Fruit fly (Drosophila melanogaster) whole organism, prepupa: ENCODE results near the gene Cep97.

Source experiments
- Eip78C ChIP-seq: fragments of 200-800 bp; sonication (Bioruptor generic); peaks from one replicate; lab custom pipeline; 2016; ENCODE audit warnings: missing biosample characterization, missing genetic modification characterization
- Hr39 ChIP-seq: fragments of 200-800 bp; sonication (Bioruptor generic); optimal IDR thresholded peaks from 2 replicates; lab custom pipeline; 2016; ENCODE audit warnings: missing biosample characterization, missing genetic modification characterization
- Sox15 ChIP-seq: fragments of 200-800 bp; sonication (Bioruptor generic); optimal IDR thresholded peaks from 3 replicates; lab custom pipeline; 2016; ENCODE audit warnings: missing biosample characterization, missing genetic modification characterization
- salr ChIP-seq, 2 experiments: fragments of 200-800 bp; sonication (Bioruptor generic); optimal IDR thresholded peaks; 3 replicates each; lab custom pipeline; 2016 to 2018; ENCODE audit warnings: missing biosample characterization in 2 of 2, missing genetic modification characterization in 2 of 2, mild to moderate bottlenecking in 1 of 2
- ss ChIP-seq, 2 experiments: fragments of 200-800 bp; sonication (Bioruptor generic); optimal IDR thresholded peaks; 2 replicates in 1 of 2; 3 replicates in 1 of 2; lab custom pipeline; 2017 to 2018; ENCODE audit warnings: mild to moderate bottlenecking in 2 of 2, missing biosample characterization in 2 of 2, missing genetic modification characterization in 2 of 2, moderate library complexity in 1 of 2

DNA sequence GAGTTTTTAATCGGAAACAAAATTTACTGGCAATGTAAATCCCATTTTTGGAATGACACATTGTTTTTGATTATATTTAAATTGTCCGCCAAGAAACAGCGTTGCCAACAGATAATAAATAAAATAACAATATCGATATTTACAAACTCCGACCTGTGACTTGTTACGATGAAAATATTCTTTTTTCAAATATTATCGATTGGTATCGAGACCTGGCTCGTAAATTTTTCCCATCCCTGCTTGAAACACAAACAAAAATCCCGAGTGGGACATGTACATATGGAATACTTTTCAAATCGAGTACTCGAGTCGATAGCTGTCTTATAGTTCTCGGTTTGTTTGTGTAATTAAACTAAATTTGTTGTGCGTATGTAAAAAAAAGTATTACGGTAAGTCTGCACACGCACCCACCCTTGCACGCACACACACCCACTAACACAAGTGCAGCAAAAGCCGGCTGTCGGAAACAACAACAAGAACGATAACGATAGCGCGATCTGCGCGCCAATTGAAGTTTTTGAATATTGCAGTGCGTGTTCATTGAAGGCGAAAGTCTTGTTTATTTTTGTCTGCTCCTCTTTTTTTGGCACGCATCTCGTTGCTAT, 5.0 kb upstream of the Cep97 start, which contains the start of gene TTLL4B:
- TF ChIP-seq Eip78C (GFP tag; lab: Kevin White, UChicago) (no peak), Hr39 (GFP tag; lab: Kevin White, UChicago) (no peak), salr (GFP tag; optimal IDR thresholded peaks at IDR 0.05; lab: Kevin White, UChicago) (no peak), Sox15 (GFP tag; lab: Kevin White, UChicago) (no peak), ss (GFP tag; optimal IDR thresholded peaks at IDR 0.05; lab: Kevin White, UChicago) (no peak)
